Worm (Caenorhabditis elegans) whole organism, L2 larva: Measurements from ENCODE around the gene cest-26.
A peak's percentile ranks its signal among the peaks of the same experiment; 100 is the strongest.

ENCODE experiments used
- F13H6.1 ChIP-seq: sonication (generic microtip); optimal IDR thresholded peaks from 2 replicates; lab custom pipeline; 2016; ENCODE audit warnings: missing genetic modification characterization, missing compliant biosample characterization
- R02D3.7 ChIP-seq: fragments of 150-350 bp; optimal IDR thresholded peaks from 2 replicates; lab custom pipeline; 2014; ENCODE audit warnings: missing biosample characterization, missing genetic modification characterization
- alr-1 ChIP-seq: fragments of 150-350 bp; optimal IDR thresholded peaks from 2 replicates; lab custom pipeline; 2014; ENCODE audit warnings: missing biosample characterization, missing genetic modification characterization
- aly-2 ChIP-seq: fragments of 150-350 bp; optimal IDR thresholded peaks from 2 replicates; lab custom pipeline; 2014; ENCODE audit warnings: missing biosample characterization, missing genetic modification characterization
- ama-1 ChIP-seq: fragments of 150-350 bp; optimal IDR thresholded peaks from 2 replicates; lab custom pipeline; 2018; ENCODE audit warnings: inconsistent platforms
- blmp-1 ChIP-seq: sonication (generic microtip); optimal IDR thresholded peaks from 2 replicates; lab custom pipeline; 2017; ENCODE audit warnings: missing genetic modification characterization, mild to moderate bottlenecking, missing compliant biosample characterization, antibody characterized with exemption, moderate library complexity; ENCODE audit not compliant: insufficient read depth
- ceh-16 ChIP-seq: fragments of 150-350 bp; optimal IDR thresholded peaks from 2 replicates; lab custom pipeline; 2014; ENCODE audit warnings: missing biosample characterization, missing genetic modification characterization
- crh-2 ChIP-seq: sonication (generic microtip); optimal IDR thresholded peaks from 2 replicates; lab custom pipeline; 2017; ENCODE audit warnings: missing biosample characterization, missing genetic modification characterization
- dmd-4 ChIP-seq: sonication (generic microtip); optimal IDR thresholded peaks from 2 replicates; lab custom pipeline; 2017; ENCODE audit warnings: missing biosample characterization, missing genetic modification characterization
- egl-27 ChIP-seq: sonication (generic microtip); optimal IDR thresholded peaks from 3 replicates; lab custom pipeline; 2017; ENCODE audit warnings: missing biosample characterization, missing genetic modification reagents, missing genetic modification characterization
- elt-1 ChIP-seq: fragments of 150-350 bp; optimal IDR thresholded peaks from 2 replicates; lab custom pipeline; 2014; ENCODE audit warnings: missing biosample characterization, missing genetic modification characterization
- elt-3 ChIP-seq: sonication (generic microtip); optimal IDR thresholded peaks from 2 replicates; lab custom pipeline; 2017; ENCODE audit warnings: missing biosample characterization, missing genetic modification characterization
- fos-1 ChIP-seq: fragments of 150-350 bp; optimal IDR thresholded peaks from 2 replicates; lab custom pipeline; 2014; ENCODE audit warnings: missing biosample characterization, missing genetic modification characterization
- gmeb-1 ChIP-seq: fragments of 150-350 bp; optimal IDR thresholded peaks from 2 replicates; lab custom pipeline; 2014; ENCODE audit warnings: missing biosample characterization, missing genetic modification characterization
- lin-11 ChIP-seq: fragments of 150-350 bp; sonication (generic microtip); optimal IDR thresholded peaks from 2 replicates; lab custom pipeline; 2014; ENCODE audit warnings: missing biosample characterization, missing genetic modification characterization, inconsistent platforms, mixed read lengths
- lin-39 ChIP-seq: fragments of 150-350 bp; optimal IDR thresholded peaks from 2 replicates; lab custom pipeline; 2014; ENCODE audit warnings: missing biosample characterization, missing genetic modification reagents, missing genetic modification characterization
- lsy-2 ChIP-seq, 2 experiments: fragments of 150-350 bp in 1 of 2; sonication (generic microtip) in 1 of 2; optimal IDR thresholded peaks; 2 replicates each; lab custom pipeline; 2014 to 2017; ENCODE audit warnings: missing biosample characterization in 2 of 2, missing genetic modification characterization in 2 of 2
- mab-5 ChIP-seq: fragments of 150-350 bp; optimal IDR thresholded peaks from 2 replicates; lab custom pipeline; 2014; ENCODE audit warnings: missing biosample characterization, missing genetic modification characterization
- mbf-1 ChIP-seq: sonication (generic microtip); optimal IDR thresholded peaks from 2 replicates; lab custom pipeline; 2017; ENCODE audit warnings: missing biosample characterization, missing genetic modification characterization
- mdl-1 ChIP-seq, 2 experiments: fragments of 150-350 bp in 1 of 2; sonication (generic microtip) in 1 of 2; optimal IDR thresholded peaks; 2 replicates each; lab custom pipeline; 2017; ENCODE audit warnings: missing biosample characterization in 2 of 2, missing genetic modification characterization in 2 of 2
- nhr-10 ChIP-seq: sonication (generic microtip); optimal IDR thresholded peaks from 2 replicates; lab custom pipeline; 2017; ENCODE audit warnings: missing biosample characterization, missing genetic modification characterization
- nhr-11 ChIP-seq: fragments of 150-350 bp; optimal IDR thresholded peaks from 2 replicates; lab custom pipeline; 2014; ENCODE audit warnings: missing biosample characterization, missing genetic modification characterization
- nhr-12 ChIP-seq: fragments of 150-350 bp; optimal IDR thresholded peaks from 2 replicates; lab custom pipeline; 2014; ENCODE audit warnings: missing biosample characterization, missing genetic modification characterization
- nhr-21 ChIP-seq: fragments of 150-350 bp; optimal IDR thresholded peaks from 2 replicates; lab custom pipeline; 2014; ENCODE audit warnings: missing biosample characterization, missing genetic modification characterization
- nhr-23 ChIP-seq: fragments of 150-350 bp; optimal IDR thresholded peaks from 2 replicates; lab custom pipeline; 2014; ENCODE audit warnings: missing biosample characterization, missing genetic modification reagents, missing genetic modification characterization
- nhr-237 ChIP-seq: fragments of 150-350 bp; optimal IDR thresholded peaks from 2 replicates; lab custom pipeline; 2014; ENCODE audit warnings: missing biosample characterization, missing genetic modification characterization
- nhr-25 ChIP-seq: fragments of 150-350 bp; sonication (generic microtip); optimal IDR thresholded peaks from 3 replicates; lab custom pipeline; 2014; ENCODE audit warnings: missing biosample characterization, missing genetic modification characterization
- nhr-6 ChIP-seq: fragments of 150-350 bp; optimal IDR thresholded peaks from 2 replicates; lab custom pipeline; 2014; ENCODE audit warnings: missing biosample characterization, missing genetic modification characterization
- nhr-77 ChIP-seq: fragments of 150-350 bp; optimal IDR thresholded peaks from 2 replicates; lab custom pipeline; 2014; ENCODE audit warnings: missing biosample characterization, missing genetic modification characterization
- peb-1 ChIP-seq: fragments of 150-350 bp; optimal IDR thresholded peaks from 2 replicates; lab custom pipeline; 2014; ENCODE audit warnings: missing biosample characterization, missing genetic modification characterization
- sem-4 ChIP-seq: fragments of 150-350 bp; optimal IDR thresholded peaks from 2 replicates; lab custom pipeline; 2014; ENCODE audit warnings: missing biosample characterization, missing genetic modification reagents, missing genetic modification characterization
- skn-1 ChIP-seq: sonication (generic microtip); optimal IDR thresholded peaks from 2 replicates; lab custom pipeline; 2017; ENCODE audit warnings: missing biosample characterization, missing genetic modification characterization
- sma-9 ChIP-seq, 2 experiments: fragments of 150-350 bp in 1 of 2; sonication (generic microtip) in 1 of 2; optimal IDR thresholded peaks; 2 replicates each; lab custom pipeline; 2014 to 2016; ENCODE audit warnings: missing genetic modification characterization in 2 of 2, mild to moderate bottlenecking in 1 of 2, missing biosample characterization in 1 of 2, missing compliant biosample characterization in 1 of 2, missing genetic modification reagents in 1 of 2, moderate library complexity in 1 of 2
- snpc-4 ChIP-seq: fragments of 150-350 bp; optimal IDR thresholded peaks from 2 replicates; lab custom pipeline; 2014; ENCODE audit warnings: missing biosample characterization, missing genetic modification characterization
- unc-39 ChIP-seq: fragments of 150-350 bp; optimal IDR thresholded peaks from 2 replicates; lab custom pipeline; 2014; ENCODE audit warnings: missing biosample characterization, missing genetic modification characterization
- unc-55 ChIP-seq: fragments of 150-350 bp; sonication (generic microtip); optimal IDR thresholded peaks from 3 replicates; lab custom pipeline; 2014; ENCODE audit warnings: missing biosample characterization, missing genetic modification reagents, missing genetic modification characterization
- unc-62 ChIP-seq: fragments of 150-350 bp; optimal IDR thresholded peaks from 2 replicates; lab custom pipeline; 2014; ENCODE audit warnings: missing biosample characterization, missing genetic modification reagents, missing genetic modification characterization
- zag-1 ChIP-seq: fragments of 150-350 bp; optimal IDR thresholded peaks from 2 replicates; lab custom pipeline; 2014; ENCODE audit warnings: missing biosample characterization, missing genetic modification characterization
- ztf-11 ChIP-seq: sonication (generic microtip); optimal IDR thresholded peaks from 2 replicates; lab custom pipeline; 2017; ENCODE audit warnings: missing biosample characterization, missing genetic modification characterization
- ztf-4 ChIP-seq: fragments of 150-350 bp; optimal IDR thresholded peaks from 2 replicates; lab custom pipeline; 2014; ENCODE audit warnings: missing biosample characterization, missing genetic modification characterization

cest-26 gene

DNA sequence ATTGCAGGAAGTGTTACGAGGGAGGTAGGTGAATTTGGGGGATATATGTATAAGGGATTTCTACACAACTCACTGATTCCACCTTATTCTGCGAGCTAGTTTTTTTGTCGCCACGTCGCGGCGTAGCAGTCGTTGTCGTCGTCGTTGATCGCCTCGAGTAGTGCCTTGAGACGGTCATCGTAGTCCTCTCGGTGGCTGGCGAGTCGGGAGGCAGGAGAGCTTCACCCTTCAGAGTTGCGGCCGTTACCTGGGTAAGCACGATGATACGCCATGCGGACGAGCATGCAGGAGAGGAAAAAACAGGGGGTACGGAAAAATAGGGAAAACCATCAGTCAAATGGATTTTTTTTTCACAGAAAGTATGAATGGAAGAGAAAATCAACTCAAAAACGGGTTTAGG is 24.2 kb downstream of the cest-26 start:
- TF ChIP-seq dmd-4 (tag; lab: Kevin White, UChicago) (no peak), ama-1 (lab: Kevin White, UChicago) (no peak), lin-39 (tag; lab: Kevin White, UChicago) (no peak), skn-1 (tag; lab: Kevin White, UChicago) (no peak), nhr-21 (no peak), lin-11 (tag; lab: Kevin White, UChicago) (no peak), zag-1 (tag; lab: Kevin White, UChicago) (no peak), alr-1 (tag; lab: Kevin White, UChicago) (no peak), mbf-1 (no peak), nhr-237 (no peak), mdl-1 (tag; optimal IDR thresholded peaks at IDR 0.05; lab: Kevin White, UChicago) (no peak), R02D3.7 (tag; lab: Kevin White, UChicago) (no peak), gmeb-1 (no peak), unc-39 (no peak), nhr-10 (tag; lab: Kevin White, UChicago) (no peak), ztf-4 (no peak), unc-62 (no peak), nhr-6 (no peak), mab-5 (tag; lab: Kevin White, UChicago) (no peak), lsy-2 (tag; optimal IDR thresholded peaks at IDR 0.05; lab: Kevin White, UChicago) (no peak)

- TF ChIP-seq ztf-11 (tag; lab: Kevin White, UChicago) (no peak), sma-9 (GFP tag; optimal IDR thresholded peaks at IDR 0.05; lab: Kevin White, UChicago) (no peak), sma-9 (tag; optimal IDR thresholded peaks at IDR 0.05; lab: Kevin White, UChicago) (no peak), zag-1 (tag; lab: Kevin White, UChicago) (no peak), aly-2 (tag; lab: Kevin White, UChicago) (no peak), elt-3 (tag; lab: Kevin White, UChicago) (no peak)
These were observed 27.1 kb downstream of the cest-26 start for ce11 chrX:4410280-4410911.

- TF ChIP-seq fos-1 (tag; lab: Kevin White, UChicago) (no peak), nhr-25 (tag; lab: Kevin White, UChicago) (no peak), alr-1 (tag; lab: Kevin White, UChicago) (no peak), unc-62 (no peak), blmp-1 (tag; lab: Kevin White, UChicago) (no peak), peb-1 (tag; lab: Kevin White, UChicago) (no peak), mdl-1 (tag; optimal IDR thresholded peaks at IDR 0.05; lab: Kevin White, UChicago) (no peak)
These were observed 27.7 kb downstream of the cest-26 start for ce11 chrX:4409591-4410279.

- TF ChIP-seq ceh-16 (tag; lab: Kevin White, UChicago) (no peak), nhr-237 (no peak), nhr-23 (tag; lab: Kevin White, UChicago) (no peak), nhr-12 (tag; lab: Kevin White, UChicago) (no peak), unc-55 (GFP tag; lab: Kevin White, UChicago) (peak; percentile 52), zag-1 (tag; lab: Kevin White, UChicago) (peak; percentile 22), mdl-1 (tag; optimal IDR thresholded peaks at IDR 0.05; lab: Kevin White, UChicago) (no peak), unc-39 (no peak), mab-5 (tag; lab: Kevin White, UChicago) (peak; percentile 76), gmeb-1 (no peak), F13H6.1 (tag; lab: Kevin White, UChicago) (no peak), nhr-6 (no peak)
These were observed 29.0 kb downstream of the cest-26 start for ce11 chrX:4408466-4408865.

DNA sequence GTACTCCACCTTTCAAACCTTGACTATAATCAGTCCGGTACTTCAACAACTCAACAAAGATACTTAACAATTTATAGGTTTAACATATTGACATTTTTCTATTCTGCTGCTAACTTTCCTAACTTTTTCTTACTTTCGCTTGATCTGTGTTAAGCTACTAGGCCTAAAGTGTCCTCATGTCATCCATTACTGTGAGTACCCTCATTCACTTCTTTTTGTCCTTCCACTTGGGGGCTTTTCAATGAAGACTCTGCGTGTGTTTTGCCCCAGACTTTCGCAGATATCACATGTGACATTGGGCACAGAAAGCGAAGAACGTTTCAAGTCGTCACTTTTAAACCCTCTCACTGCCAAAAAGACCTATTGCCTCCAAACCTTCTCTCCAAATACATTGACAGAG is 32.7 kb downstream of the cest-26 start:
- TF ChIP-seq ztf-11 (tag; lab: Kevin White, UChicago), result no peak
- no peak for TF ChIP-seq fos-1 (tag; lab: Kevin White, UChicago)
- TF ChIP-seq nhr-10 (tag; lab: Kevin White, UChicago), result no peak
- peak; percentile 8 for TF ChIP-seq zag-1 (tag; lab: Kevin White, UChicago)
- no peak for TF ChIP-seq lin-39 (tag; lab: Kevin White, UChicago)
- no peak for TF ChIP-seq snpc-4
- TF ChIP-seq crh-2 (tag; lab: Kevin White, UChicago), result no peak
- TF ChIP-seq alr-1 (tag; lab: Kevin White, UChicago), result no peak
- no peak for TF ChIP-seq aly-2 (tag; lab: Kevin White, UChicago)
- TF ChIP-seq nhr-77, result no peak
- peak in 1 of 2 experiments; percentile 24 for TF ChIP-seq mdl-1 (tag; optimal IDR thresholded peaks at IDR 0.05; lab: Kevin White, UChicago)
- TF ChIP-seq lin-11 (tag; lab: Kevin White, UChicago), result no peak
- no peak for TF ChIP-seq nhr-21
- peak; percentile 9 for TF ChIP-seq unc-55 (GFP tag; lab: Kevin White, UChicago)
- no peak for TF ChIP-seq F13H6.1 (tag; lab: Kevin White, UChicago)
- no peak for TF ChIP-seq ceh-16 (tag; lab: Kevin White, UChicago)
- TF ChIP-seq mab-5 (tag; lab: Kevin White, UChicago), result peak; percentile 44
- TF ChIP-seq sma-9 (GFP tag; optimal IDR thresholded peaks at IDR 0.05; lab: Kevin White, UChicago), result peak; percentile 19
- TF ChIP-seq sma-9 (tag; optimal IDR thresholded peaks at IDR 0.05; lab: Kevin White, UChicago), result no peak
- no peak for TF ChIP-seq dmd-4 (tag; lab: Kevin White, UChicago)
- no peak for TF ChIP-seq mbf-1
- TF ChIP-seq elt-3 (tag; lab: Kevin White, UChicago), result no peak
- TF ChIP-seq sem-4 (tag; lab: Kevin White, UChicago), result no peak
- no peak for TF ChIP-seq blmp-1 (tag; lab: Kevin White, UChicago)
- no peak for TF ChIP-seq nhr-237
- no peak for TF ChIP-seq skn-1 (tag; lab: Kevin White, UChicago)
- TF ChIP-seq egl-27 (tag; lab: Kevin White, UChicago), result no peak
- TF ChIP-seq elt-1 (tag; lab: Kevin White, UChicago), result no peak
- no peak for TF ChIP-seq nhr-11 (tag; lab: Kevin White, UChicago)
